Worm (Caenorhabditis elegans) whole organism, mixed stage, embryonic: Measurements from ENCODE around the gene nhr-193.

ENCODE experiments used
- elt-1 ChIP-seq: sonication (generic microtip); optimal IDR thresholded peaks from 2 replicates; lab custom pipeline; 2017; ENCODE audit warnings: missing genetic modification characterization, mild to moderate bottlenecking, missing compliant biosample characterization, antibody characterized with exemption, moderate library complexity, borderline replicate concordance; ENCODE audit not compliant: insufficient read depth
- elt-3 ChIP-seq: fragments of 150-350 bp; optimal IDR thresholded peaks from 2 replicates; lab custom pipeline; 2014; ENCODE audit warnings: missing biosample characterization, missing genetic modification characterization
- lin-13 ChIP-seq: fragments of 150-350 bp; optimal IDR thresholded peaks from 2 replicates; lab custom pipeline; 2014; ENCODE audit warnings: missing biosample characterization, missing genetic modification characterization
- lsy-2 ChIP-seq: fragments of 150-350 bp; optimal IDR thresholded peaks from 2 replicates; lab custom pipeline; 2014; ENCODE audit warnings: missing biosample characterization, missing genetic modification characterization
- mls-2 ChIP-seq: sonication (generic microtip); optimal IDR thresholded peaks from 2 replicates; lab custom pipeline; 2016; ENCODE audit warnings: mild to moderate bottlenecking, missing genetic modification characterization, moderate library complexity, missing compliant biosample characterization
- nhr-28 ChIP-seq: fragments of 150-350 bp; optimal IDR thresholded peaks from 2 replicates; lab custom pipeline; 2014; ENCODE audit warnings: missing biosample characterization, missing genetic modification characterization
- nhr-76 ChIP-seq: sonication (generic microtip); optimal IDR thresholded peaks from 2 replicates; lab custom pipeline; 2017; ENCODE audit warnings: missing biosample characterization, missing genetic modification characterization
- pha-4 ChIP-seq: fragments of 150-350 bp; optimal IDR thresholded peaks from 2 replicates; lab custom pipeline; 2018; ENCODE audit warnings: missing biosample characterization, missing genetic modification reagents, missing genetic modification characterization
- snpc-4 ChIP-seq: fragments of 150-350 bp; optimal IDR thresholded peaks from 2 replicates; lab custom pipeline; 2014; ENCODE audit warnings: missing biosample characterization, missing genetic modification characterization
- sptf-1 ChIP-seq: sonication (generic microtip); optimal IDR thresholded peaks from 2 replicates; lab custom pipeline; 2017; ENCODE audit warnings: mild to moderate bottlenecking, missing genetic modification characterization, moderate library complexity, missing compliant biosample characterization
- ztf-11 ChIP-seq: fragments of 150-350 bp; optimal IDR thresholded peaks from 2 replicates; lab custom pipeline; 2014; ENCODE audit warnings: missing biosample characterization, missing genetic modification characterization

DNA sequence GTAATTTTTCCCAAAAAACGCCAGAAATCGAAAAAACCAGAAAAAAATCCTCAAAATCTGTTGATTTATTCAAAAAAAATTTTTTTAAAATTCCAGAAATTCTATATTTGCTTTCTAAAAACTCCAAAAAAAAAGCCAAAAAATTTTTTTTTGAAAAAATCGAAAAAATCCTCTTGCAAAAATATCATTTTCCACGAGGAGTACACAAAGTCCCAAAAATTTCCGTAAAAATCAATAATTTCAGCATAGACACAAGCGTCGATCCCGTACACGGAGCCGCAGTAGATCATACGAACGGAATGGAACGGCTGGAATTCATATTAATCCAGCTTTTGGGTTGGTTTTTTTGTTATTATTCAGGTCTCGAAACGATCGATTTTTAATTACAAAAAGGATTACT, 26.0 kb downstream of the nhr-193 start:
- no peak for TF ChIP-seq lsy-2
- no peak for TF ChIP-seq lin-13 (tag; lab: Kevin White, UChicago)
- no peak for TF ChIP-seq ztf-11 (tag; lab: Kevin White, UChicago)
- no peak for TF ChIP-seq snpc-4
- no peak for TF ChIP-seq elt-1
- TF ChIP-seq sptf-1 (tag; lab: Kevin White, UChicago): no peak
- no peak for TF ChIP-seq nhr-76 (tag; lab: Kevin White, UChicago)
- no peak for TF ChIP-seq nhr-28 (tag; lab: Kevin White, UChicago)
- TF ChIP-seq pha-4: no peak
- no peak for TF ChIP-seq mls-2 (tag; lab: Kevin White, UChicago)
- no peak for TF ChIP-seq elt-3
